Worm (Caenorhabditis elegans): ENCODE data around the gene eral-1.

DNA sequence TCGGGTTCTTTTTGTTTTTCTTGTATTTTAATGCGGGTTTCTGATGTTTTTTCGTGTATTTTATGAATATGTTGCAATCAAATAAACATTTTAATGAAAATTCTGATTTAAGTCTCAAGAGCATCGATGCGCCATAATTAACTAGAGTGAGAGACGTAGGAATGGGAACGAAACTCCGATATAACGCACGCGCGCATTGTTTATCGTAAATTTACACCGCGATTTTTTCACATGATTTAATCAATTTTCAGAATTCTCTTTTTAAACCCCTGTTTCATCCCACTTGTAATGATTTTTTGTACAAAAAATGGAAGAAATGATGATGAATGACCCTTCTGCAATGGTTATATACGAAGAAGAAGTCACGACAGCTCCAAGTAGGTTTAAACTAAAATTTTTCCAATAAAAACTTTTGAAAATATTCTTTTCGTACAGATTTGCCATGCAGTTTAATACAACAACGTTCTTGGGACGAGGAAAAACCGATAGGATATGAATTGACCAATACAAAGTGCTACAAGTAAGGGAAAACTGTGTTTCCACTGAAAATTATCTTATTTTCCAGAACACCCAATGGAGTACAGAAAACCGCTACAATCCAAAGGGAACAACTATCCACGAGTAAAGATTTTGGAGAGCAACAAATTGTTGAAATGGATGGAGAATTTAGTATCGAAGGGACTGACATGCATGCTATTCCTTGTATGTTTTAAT is 32.0 kb downstream of the eral-1 start, which contains the start of gene zfp-2:
- TF ChIP-seq dmd-4 (tag; optimal IDR thresholded peaks at IDR 0.05; ENCODE audit: borderline replicate concordance) (no peak), ttx-3 (tag; optimal IDR thresholded peaks at IDR 0.05) (no peak), madf-2 (tag; optimal IDR thresholded peaks at IDR 0.05) (no peak), ama-1 (optimal IDR thresholded peaks at IDR 0.05) (no peak), hlh-30 (tag; optimal IDR thresholded peaks at IDR 0.05; ENCODE audit: insufficient read depth) (no peak), T23F11.4 (GFP tag; optimal IDR thresholded peaks at IDR 0.05) (no peak)

Measured in whole organism, late embryonic.